Worm (Caenorhabditis elegans) whole organism, L2 larva: ENCODE results near the gene C27F2.7.

Experiments used
- R02D3.7 ChIP-seq: fragments of 150-350 bp; optimal IDR thresholded peaks from 2 replicates; lab custom pipeline; 2014; ENCODE audit warnings: missing biosample characterization, missing genetic modification characterization
- ama-1 ChIP-seq: fragments of 150-350 bp; optimal IDR thresholded peaks from 2 replicates; lab custom pipeline; 2018; ENCODE audit warnings: inconsistent platforms

DNA sequence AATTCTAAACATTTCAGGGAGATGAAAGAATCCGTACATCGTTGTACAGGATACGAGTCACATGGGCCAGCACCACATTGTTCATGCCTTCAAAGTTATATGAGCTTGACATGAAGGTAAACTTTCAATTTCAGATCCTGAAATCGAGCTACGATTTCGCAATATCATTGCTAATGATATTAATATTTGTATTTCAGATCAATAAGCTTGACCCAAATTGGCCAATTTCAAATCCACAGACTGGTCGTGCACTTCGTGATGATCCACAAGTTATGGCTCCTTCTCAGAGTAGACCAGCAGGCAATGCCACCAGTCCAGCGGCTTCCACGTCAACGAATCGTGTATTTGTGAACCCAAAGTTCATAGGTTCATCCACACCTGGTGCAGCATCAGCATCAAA lies 42.1 kb upstream of the C27F2.7 start:
- TF ChIP-seq R02D3.7 (tag; lab: Kevin White, UChicago) (no peak), ama-1 (lab: Kevin White, UChicago) (no peak)
